Worm (Caenorhabditis elegans): ENCODE results near the gene D1086.9.

ce11 chrV:14130226-14130625 is 26.2 kb downstream of the D1086.9 start:
- TF ChIP-seq ztf-23 (GFP tag; IDR thresholded peaks at IDR 0.05) = no peak
- TF ChIP-seq med-1 (GFP tag; optimal IDR thresholded peaks at IDR 0.05; ENCODE audit: insufficient read depth) = no peak
- no peak for TF ChIP-seq klf-2 (GFP tag; conservative IDR thresholded peaks at IDR 0.05)
- TF ChIP-seq flt-1 (GFP tag; IDR thresholded peaks at IDR 0.05) = no peak
- no peak for TF ChIP-seq ref-1 (GFP tag; conservative IDR thresholded peaks at IDR 0.05)
- TF ChIP-seq tab-1 (GFP tag; IDR thresholded peaks at IDR 0.05) = no peak

Data from whole organism, midembryonic.